Worm (Caenorhabditis elegans) whole organism, late embryonic: ENCODE results near the gene rgs-2.

Source experiments
- dmd-4 ChIP-seq: sonication (generic microtip); optimal IDR thresholded peaks from 2 replicates; lab custom pipeline; 2016; ENCODE audit warnings: borderline replicate concordance, missing genetic modification characterization, missing compliant biosample characterization
- elt-2 ChIP-seq: sonication (generic microtip); optimal IDR thresholded peaks from 2 replicates; lab custom pipeline; 2016; ENCODE audit warnings: missing genetic modification reagents, missing genetic modification characterization, missing compliant biosample characterization
- elt-4 ChIP-seq: sonication (generic microtip); optimal IDR thresholded peaks from 2 replicates; lab custom pipeline; 2016; ENCODE audit warnings: missing genetic modification characterization, missing compliant biosample characterization
- eyg-1 ChIP-seq: sonication (generic microtip); optimal IDR thresholded peaks from 2 replicates; lab custom pipeline; 2016; ENCODE audit warnings: missing genotype, missing genetic modification characterization, missing compliant biosample characterization
- fkh-10 ChIP-seq: fragments of 150-350 bp; optimal IDR thresholded peaks from 2 replicates; lab custom pipeline; 2014; ENCODE audit warnings: missing biosample characterization, missing genetic modification reagents, missing genetic modification characterization
- gmeb-2 ChIP-seq: sonication (generic microtip); optimal IDR thresholded peaks from 2 replicates; lab custom pipeline; 2016; ENCODE audit warnings: missing genetic modification characterization, inconsistent platforms, missing compliant biosample characterization
- hlh-13 ChIP-seq: fragments of 200-800 bp; sonication (Bioruptor generic); optimal IDR thresholded peaks from 2 replicates; lab custom pipeline; 2018; ENCODE audit warnings: mild to moderate bottlenecking, missing genetic modification characterization, missing compliant biosample characterization
- nhr-11 ChIP-seq: fragments of 150-350 bp; optimal IDR thresholded peaks from 2 replicates; lab custom pipeline; 2014; ENCODE audit warnings: missing biosample characterization, missing genetic modification characterization
- nhr-232 ChIP-seq: sonication (generic microtip); optimal IDR thresholded peaks from 2 replicates; lab custom pipeline; 2016; ENCODE audit warnings: missing genetic modification characterization, missing compliant biosample characterization
- ref-2 ChIP-seq: sonication (generic microtip); optimal IDR thresholded peaks from 2 replicates; lab custom pipeline; 2016; ENCODE audit warnings: missing genetic modification characterization, missing compliant biosample characterization
- unc-86 ChIP-seq: sonication (generic microtip); optimal IDR thresholded peaks from 2 replicates; lab custom pipeline; 2016; ENCODE audit warnings: missing genetic modification characterization, missing compliant biosample characterization

- TF ChIP-seq nhr-232 (tag; lab: Kevin White, UChicago) = no peak
- TF ChIP-seq gmeb-2 = no peak
- TF ChIP-seq elt-4 = no peak
- TF ChIP-seq eyg-1 (tag; lab: Kevin White, UChicago) = no peak
- no peak for TF ChIP-seq dmd-4 (tag; lab: Kevin White, UChicago)
- no peak for TF ChIP-seq fkh-10 (GFP tag; lab: Kevin White, UChicago)
- TF ChIP-seq elt-2 (tag; lab: Kevin White, UChicago) = no peak
- no peak for TF ChIP-seq nhr-11
- no peak for TF ChIP-seq ref-2 (tag; lab: Kevin White, UChicago)
- no peak for TF ChIP-seq hlh-13
- no peak for TF ChIP-seq unc-86 (tag; lab: Kevin White, UChicago)
These were observed 7.7 kb upstream of the rgs-2 start, which contains the start of gene nhr-272 for ce11 chrX:12704721-12705120.
